Fruit fly (Drosophila melanogaster) whole organism, embryonic: ENCODE data around the gene CG46463.
A peak's percentile ranks its signal among the peaks of the same experiment; 100 is the strongest.

Source experiments
- Ada2b ChIP-seq: fragments of 200-800 bp; sonication (Bioruptor generic); IDR thresholded peaks from 2 replicates; pipeline ENCODE4 v1.3.6; 2022; ENCODE audit warnings: missing biosample characterization, missing genetic modification characterization
- Adf1 ChIP-seq: fragments of 200-800 bp; sonication (Bioruptor generic); IDR thresholded peaks from 2 replicates; pipeline ENCODE4 v1.3.6; 2022; ENCODE audit warnings: missing biosample characterization, missing genetic modification characterization
- Atf-2 ChIP-seq: fragments of 200-800 bp; sonication (Bioruptor generic); optimal IDR thresholded peaks from 2 replicates; lab custom pipeline; 2016; ENCODE audit warnings: missing biosample characterization, missing genetic modification characterization
- BtbVII ChIP-seq: fragments of 200-800 bp; sonication (Bioruptor generic); optimal IDR thresholded peaks from 3 replicates; lab custom pipeline; 2017; ENCODE audit warnings: missing biosample characterization, mild to moderate bottlenecking, missing genetic modification characterization
- CG10979 ChIP-seq: fragments of 200-800 bp; sonication (Bioruptor generic); optimal IDR thresholded peaks from 2 replicates; lab custom pipeline; 2018; ENCODE audit warnings: missing biosample characterization, mild to moderate bottlenecking, missing genetic modification characterization, moderate library complexity
- CG13894 ChIP-seq: fragments of 200-800 bp; sonication (Bioruptor generic); optimal IDR thresholded peaks from 3 replicates; lab custom pipeline; 2018; ENCODE audit warnings: missing biosample characterization, mild to moderate bottlenecking, missing genetic modification characterization, moderate library complexity
- CG15269 ChIP-seq: fragments of 200-800 bp; sonication (Bioruptor generic); optimal IDR thresholded peaks from 2 replicates; lab custom pipeline; 2018; ENCODE audit warnings: missing biosample characterization, mild to moderate bottlenecking, missing genetic modification characterization, moderate library complexity
- CG1647 ChIP-seq: fragments of 200-800 bp; sonication (Bioruptor generic); optimal IDR thresholded peaks from 3 replicates; lab custom pipeline; 2016; ENCODE audit warnings: missing biosample characterization, missing genetic modification characterization
- CG1792 ChIP-seq: fragments of 200-800 bp; sonication (Bioruptor generic); optimal IDR thresholded peaks from 2 replicates; lab custom pipeline; 2016; ENCODE audit warnings: missing biosample characterization, missing genetic modification characterization
- CG30431 ChIP-seq: fragments of 200-800 bp; sonication (Bioruptor generic); optimal IDR thresholded peaks from 2 replicates; lab custom pipeline; 2017; ENCODE audit warnings: missing biosample characterization, missing genetic modification characterization
- CG3726 ChIP-seq: fragments of 200-800 bp; sonication (Bioruptor generic); IDR thresholded peaks from 3 replicates; pipeline ENCODE4, ENCODE4 v1.3.6; 2022; ENCODE audit warnings: missing biosample characterization, missing genetic modification characterization
- CG3847 ChIP-seq: fragments of 200-800 bp; sonication (Bioruptor generic); IDR thresholded peaks from 2 replicates; pipeline ENCODE4 v1.3.6; 2022; ENCODE audit warnings: missing biosample characterization, missing genetic modification characterization
- CG5180 ChIP-seq: fragments of 200-800 bp; sonication (Bioruptor generic); optimal IDR thresholded peaks from 3 replicates; lab custom pipeline; 2017; ENCODE audit warnings: missing biosample characterization, missing genetic modification characterization, mild to moderate bottlenecking, moderate library complexity, missing genetic modification reagents
- CG6854 ChIP-seq: fragments of 200-800 bp; sonication (Bioruptor generic); optimal IDR thresholded peaks from 3 replicates; lab custom pipeline; 2017; ENCODE audit warnings: missing biosample characterization, mild to moderate bottlenecking, missing genetic modification characterization
- CG9932 ChIP-seq: fragments of 200-800 bp; sonication (Bioruptor generic); IDR thresholded peaks from 2 replicates; pipeline ENCODE4 v1.3.6; 2022; ENCODE audit warnings: missing biosample characterization, missing genetic modification characterization
- Doc3 ChIP-seq: fragments of 200-800 bp; sonication (Bioruptor generic); IDR thresholded peaks from 3 replicates; pipeline ENCODE4 v1.3.6; 2022; ENCODE audit warnings: missing biosample characterization, missing genetic modification characterization; ENCODE audit not compliant: partially characterized antibody
- Fer3 ChIP-seq: fragments of 200-800 bp; sonication (Bioruptor generic); optimal IDR thresholded peaks from 2 replicates; lab custom pipeline; 2018; ENCODE audit warnings: missing biosample characterization, mild to moderate bottlenecking, missing genetic modification characterization, moderate library complexity
- Gug ChIP-seq: fragments of 200-800 bp; sonication (Bioruptor generic); IDR thresholded peaks from 4 replicates; pipeline ENCODE4 v1.3.6; 2022; ENCODE audit warnings: missing biosample characterization, missing genetic modification characterization
- Hsf ChIP-seq: fragments of 200-800 bp; sonication (Bioruptor generic); optimal IDR thresholded peaks from 3 replicates; lab custom pipeline; 2016; ENCODE audit warnings: missing biosample characterization, missing genetic modification characterization
- Lim3 ChIP-seq: fragments of 200-800 bp; sonication (Bioruptor generic); IDR thresholded peaks from 2 replicates; pipeline ENCODE4 v1.3.6; 2022; ENCODE audit warnings: missing biosample characterization, missing genetic modification characterization
- Opbp ChIP-seq: fragments of 200-800 bp; sonication (Bioruptor generic); IDR thresholded peaks from 3 replicates; pipeline ENCODE4 v1.3.6; 2022; ENCODE audit warnings: missing biosample characterization, missing genetic modification characterization; ENCODE audit not compliant: partially characterized antibody
- PHDP ChIP-seq: fragments of 200-800 bp; sonication (Bioruptor generic); optimal IDR thresholded peaks from 3 replicates; lab custom pipeline; 2018; ENCODE audit warnings: missing biosample characterization, mild to moderate bottlenecking, missing genetic modification characterization, moderate library complexity
- Ptx1 ChIP-seq: fragments of 200-800 bp; sonication (Bioruptor generic); IDR thresholded peaks from 2 replicates; pipeline ENCODE4 v1.3.6; 2022; ENCODE audit warnings: missing biosample characterization, missing genetic modification characterization
- Scr ChIP-seq: fragments of 200-800 bp; sonication (Bioruptor generic); IDR thresholded peaks from 2 replicates; pipeline ENCODE4 v1.3.6; 2022; ENCODE audit warnings: missing biosample characterization, missing genetic modification characterization; ENCODE audit not compliant: partially characterized antibody
- abd-A ChIP-seq: fragments of 200-800 bp; sonication (Bioruptor generic); optimal IDR thresholded peaks from 3 replicates; lab custom pipeline; 2019; ENCODE audit warnings: missing biosample characterization, mild to moderate bottlenecking, missing genetic modification characterization, moderate library complexity
- bowl ChIP-seq: fragments of 200-800 bp; sonication (Bioruptor generic); IDR thresholded peaks from 2 replicates; pipeline ENCODE4 v1.3.6; 2022; ENCODE audit warnings: missing biosample characterization, missing genetic modification characterization
- cad ChIP-seq: fragments of >200 bp; optimal IDR thresholded peaks from 2 replicates; lab custom pipeline; 2017; ENCODE audit warnings: missing biosample characterization, missing genetic modification characterization
- chinmo ChIP-seq: fragments of 200-800 bp; sonication (Bioruptor generic); IDR thresholded peaks from 4 replicates; pipeline ENCODE4 v1.3.6; 2022; ENCODE audit warnings: missing biosample characterization, missing genetic modification characterization; ENCODE audit not compliant: partially characterized antibody
- crol ChIP-seq: fragments of 200-800 bp; sonication (Bioruptor generic); IDR thresholded peaks from 2 replicates; pipeline ENCODE4 v1.3.6; 2022; ENCODE audit warnings: missing biosample characterization, missing genetic modification characterization
- dimm ChIP-seq: fragments of 200-800 bp; sonication (Bioruptor generic); IDR thresholded peaks from 2 replicates; pipeline ENCODE4 v1.3.6; 2022; ENCODE audit warnings: missing biosample characterization, missing genetic modification characterization
- dpn ChIP-seq, 2 experiments: fragments of 200-800 bp; sonication (Bioruptor generic); optimal IDR thresholded peaks; 3 replicates each; lab custom pipeline; 2016; ENCODE audit warnings: missing biosample characterization in 2 of 2, missing genetic modification characterization in 2 of 2
- ftz-f1 ChIP-seq: fragments of 200-800 bp; sonication (Bioruptor generic); optimal IDR thresholded peaks from 2 replicates; lab custom pipeline; 2016; ENCODE audit warnings: missing biosample characterization, missing genetic modification characterization
- gro ChIP-seq: fragments of 200-800 bp; sonication (Bioruptor generic); optimal IDR thresholded peaks from 2 replicates; lab custom pipeline; 2016; ENCODE audit warnings: missing biosample characterization, missing genetic modification characterization
- lab ChIP-seq: fragments of 200-800 bp; sonication (Bioruptor generic); optimal IDR thresholded peaks from 3 replicates; lab custom pipeline; 2017; ENCODE audit warnings: missing biosample characterization, missing genetic modification characterization, mild to moderate bottlenecking, moderate library complexity, missing genetic modification reagents
- mam ChIP-seq: fragments of 200-800 bp; sonication (Bioruptor generic); optimal IDR thresholded peaks from 3 replicates; lab custom pipeline; 2016; ENCODE audit warnings: missing biosample characterization, missing genetic modification characterization
- mirr ChIP-seq: fragments of 200-800 bp; sonication (Bioruptor generic); optimal IDR thresholded peaks from 3 replicates; lab custom pipeline; 2018; ENCODE audit warnings: missing biosample characterization, mild to moderate bottlenecking, missing genetic modification characterization
- nerfin-1 ChIP-seq: fragments of 200-800 bp; sonication (Bioruptor generic); optimal IDR thresholded peaks from 3 replicates; lab custom pipeline; 2019; ENCODE audit warnings: missing biosample characterization, mild to moderate bottlenecking, missing genetic modification characterization, moderate library complexity
- onecut ChIP-seq: fragments of 200-800 bp; sonication (Bioruptor generic); IDR thresholded peaks from 2 replicates; pipeline ENCODE4 v1.3.6; 2022; ENCODE audit warnings: missing biosample characterization, missing genetic modification characterization
- pan ChIP-seq, 4 experiments: fragments of >200 bp in 3 of 4; fragments of 200-800 bp in 1 of 4; sonication (Bioruptor generic) in 1 of 4; optimal IDR thresholded peaks in 3 of 4; IDR thresholded peaks in 1 of 4; 2 replicates each; pipeline versions ENCODE4 v1.3.6 to Lab custom; 2017 to 2022; ENCODE audit warnings: missing biosample characterization in 2 of 4, missing genetic modification characterization in 2 of 4, mixed read lengths in 1 of 4
- sc ChIP-seq, 3 experiments: fragments of >200 bp in 2 of 3; fragments of 200-800 bp in 1 of 3; sonication (Bioruptor generic) in 1 of 3; optimal IDR thresholded peaks; 2 replicates in 2 of 3; 3 replicates in 1 of 3; lab custom pipeline; 2017; ENCODE audit warnings: mild to moderate bottlenecking in 1 of 3, missing biosample characterization in 1 of 3, missing genetic modification characterization in 1 of 3, missing genetic modification reagents in 1 of 3
- scrt ChIP-seq: fragments of 200-800 bp; sonication (Bioruptor generic); optimal IDR thresholded peaks from 2 replicates; lab custom pipeline; 2018; ENCODE audit warnings: missing biosample characterization, mild to moderate bottlenecking, missing genetic modification characterization, moderate library complexity
- sr ChIP-seq: fragments of 200-800 bp; sonication (Bioruptor generic); IDR thresholded peaks from 3 replicates; pipeline ENCODE4 v1.3.6; 2022; ENCODE audit warnings: missing biosample characterization, missing genetic modification characterization
- sug ChIP-seq: fragments of 200-800 bp; optimal IDR thresholded peaks from 2 replicates; lab custom pipeline; 2019; ENCODE audit warnings: missing biosample characterization, mild to moderate bottlenecking, missing genetic modification characterization, moderate library complexity
- tin ChIP-seq: fragments of 200-800 bp; sonication (Bioruptor generic); optimal IDR thresholded peaks from 3 replicates; lab custom pipeline; 2016; ENCODE audit warnings: missing biosample characterization, missing genetic modification characterization
- vnd ChIP-seq: fragments of 200-800 bp; sonication (Bioruptor generic); IDR thresholded peaks from 3 replicates; pipeline ENCODE4 v1.3.6; 2022; ENCODE audit warnings: missing biosample characterization, missing genetic modification characterization; ENCODE audit not compliant: partially characterized antibody
- vvl ChIP-seq: fragments of 200-800 bp; sonication (Bioruptor generic); IDR thresholded peaks from 2 replicates; pipeline ENCODE4 v1.3.6; 2022; ENCODE audit warnings: missing biosample characterization, missing genetic modification characterization
- z ChIP-seq: fragments of 200-800 bp; sonication (Bioruptor generic); IDR thresholded peaks from 3 replicates; pipeline ENCODE4 v1.3.6; 2022; ENCODE audit warnings: missing biosample characterization, missing genetic modification characterization

The CG46463 gene

dm6 chr3L:3427037-3427436 lies 34.1 kb upstream of the CG46463 start (continued):
- TF ChIP-seq Adf1 (GFP tag; lab: Robert Waterston, UW) (peak; percentile 6; the same call in 1 of the 2 replicates), onecut (GFP tag; lab: Robert Waterston, UW) (peak; percentile 81; the same call in 1 of the 2 replicates), CG1647 (GFP tag; lab: Kevin White, UChicago) (no peak), cad (GFP tag; lab: Kevin White, UChicago) (no peak), dpn (GFP tag; optimal IDR thresholded peaks at IDR 0.05; lab: Kevin White, UChicago) (no peak), dimm (GFP tag; lab: Robert Waterston, UW) (no peak), mam (GFP tag; lab: Kevin White, UChicago) (no peak), CG1792 (GFP tag; lab: Kevin White, UChicago) (no peak), CG15269 (tag; lab: Kevin White, UChicago) (no peak), nerfin-1 (tag; lab: Kevin White, UChicago) (peak; percentile 2), CG3726 (GFP tag; lab: Robert Waterston, UW) (no peak), Ada2b (GFP tag; lab: Robert Waterston, UW) (no peak), Opbp (GFP tag; lab: Robert Waterston, UW) (no peak), vnd (GFP tag; lab: Robert Waterston, UW) (0 out of 3 replicates have a peak, but pooled peaks have one; percentile 10), bowl (GFP tag; lab: Robert Waterston, UW) (no peak), scrt (GFP tag; lab: Kevin White, UChicago) (no peak), pan (optimal IDR thresholded peaks at IDR 0.05; lab: Kevin White, UChicago) (no peak), pan (GFP tag; optimal IDR thresholded peaks at IDR 0.05 in 1 of 2, IDR thresholded peaks at IDR 0.05 in 1 of 2) (no peak), abd-A (tag; lab: Kevin White, UChicago) (peak; percentile 80), CG13894 (tag; lab: Kevin White, UChicago) (peak; percentile 33), CG9932 (0 out of 2 replicates have a peak, but pooled peaks have one; percentile 4), Doc3 (GFP tag; lab: Robert Waterston, UW) (no peak)
- TF ChIP-seq, all 482 proteins: peak for 16

DNA sequence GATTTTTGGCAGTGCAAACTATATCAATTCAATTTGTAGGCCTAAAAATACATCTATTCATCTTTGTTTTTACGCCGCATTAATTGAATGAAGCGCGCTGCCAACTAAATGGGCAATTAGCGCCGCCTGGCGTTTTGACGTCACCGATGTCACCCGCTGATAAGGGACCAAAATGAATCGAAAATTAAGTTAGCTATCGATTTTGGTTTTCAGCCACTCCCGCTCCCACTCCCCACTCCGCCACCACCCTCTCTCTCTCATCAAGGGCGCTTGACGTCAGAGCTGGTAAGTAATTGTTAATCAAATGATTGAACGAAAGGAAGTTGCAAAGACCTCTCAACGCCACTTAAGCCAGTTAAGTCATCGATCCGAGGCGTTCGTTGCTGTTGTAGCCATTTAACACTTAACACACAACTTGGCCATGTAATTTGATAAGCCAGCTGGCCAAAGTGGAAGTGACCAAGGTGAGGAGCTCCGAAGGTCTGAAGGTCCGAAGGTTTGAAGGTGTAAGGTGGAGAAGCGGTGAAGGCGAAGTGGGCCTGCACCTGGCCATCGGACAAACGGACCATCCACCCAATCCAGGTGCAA lies 30.0 kb upstream of the CG46463 start:
- TF ChIP-seq PHDP (no peak), onecut (GFP tag; lab: Robert Waterston, UW) (peak; percentile 53), vvl (GFP tag; lab: Robert Waterston, UW) (0 out of 2 replicates have a peak, but pooled peaks have one; percentile 6), gro (peak; percentile 20), crol (GFP tag; lab: Robert Waterston, UW) (peak; percentile 50), Lim3 (GFP tag; lab: Robert Waterston, UW) (no peak), z (GFP tag; lab: Robert Waterston, UW) (0 out of 3 replicates have a peak, but pooled peaks have one; percentile 14), Gug (GFP tag; lab: Robert Waterston, UW) (no peak), Ptx1 (GFP tag; lab: Robert Waterston, UW) (0 out of 2 replicates have a peak, but pooled peaks have one; percentile 7), chinmo (0 out of 4 replicates have a peak, but pooled peaks have one; percentile 19), sr (GFP tag; lab: Robert Waterston, UW) (no peak), BtbVII (GFP tag; lab: Kevin White, UChicago) (peak; percentile 70), CG30431 (GFP tag; lab: Kevin White, UChicago) (no peak), Hsf (GFP tag; lab: Kevin White, UChicago) (no peak), sc (optimal IDR thresholded peaks at IDR 0.05; lab: Kevin White, UChicago) (no peak), sc (GFP tag; optimal IDR thresholded peaks at IDR 0.05; lab: Kevin White, UChicago) (no peak), Atf-2 (GFP tag; lab: Kevin White, UChicago) (no peak), CG10979 (tag; lab: Kevin White, UChicago) (no peak), CG5180 (GFP tag; lab: Kevin White, UChicago) (peak; percentile 33), tin (GFP tag; lab: Kevin White, UChicago) (no peak), CG3847 (GFP tag; lab: Robert Waterston, UW) (no peak), sug (tag; lab: Kevin White, UChicago) (peak; percentile 37), Fer3 (tag; lab: Kevin White, UChicago) (no peak), CG6854 (GFP tag; lab: Kevin White, UChicago) (no peak), mirr (peak; percentile 59), lab (GFP tag; lab: Kevin White, UChicago) (peak; percentile 92), ftz-f1 (GFP tag; lab: Kevin White, UChicago) (peak; percentile 66), Scr (no peak)
